Worm (Caenorhabditis elegans): ENCODE data around the gene col-109.

- no peak for TF ChIP-seq sptf-1 (tag; optimal IDR thresholded peaks at IDR 0.05)
- no peak for TF ChIP-seq lsy-2 (tag; optimal IDR thresholded peaks at IDR 0.05)
- TF ChIP-seq elt-3 (tag; optimal IDR thresholded peaks at IDR 0.05), result no peak
- no peak for TF ChIP-seq unc-62 (GFP tag; optimal IDR thresholded peaks at IDR 0.05)
- TF ChIP-seq lin-32 (GFP tag; optimal IDR thresholded peaks at IDR 0.05), result no peak
- TF ChIP-seq nhr-237 (tag; optimal IDR thresholded peaks at IDR 0.05), result no peak
- no peak for TF ChIP-seq unc-39 (tag; optimal IDR thresholded peaks at IDR 0.05)
- TF ChIP-seq flh-1 (GFP tag; optimal IDR thresholded peaks at IDR 0.05), result no peak
- TF ChIP-seq mep-1 (tag; optimal IDR thresholded peaks at IDR 0.05), result no peak
- no peak for TF ChIP-seq ztf-11 (tag; optimal IDR thresholded peaks at IDR 0.05)
- TF ChIP-seq mab-5 (tag; optimal IDR thresholded peaks at IDR 0.05), result no peak
- TF ChIP-seq lin-13 (tag; optimal IDR thresholded peaks at IDR 0.05), result no peak
- no peak for TF ChIP-seq ceh-83 (GFP tag; optimal IDR thresholded peaks at IDR 0.05)
Measured at ce11 chrIV:1853934-1854438, 33.9 kb upstream of the col-109 start.
